Worm (Caenorhabditis elegans) whole organism, L4/young adult: Measurements from ENCODE around the gene F19H6.6.

Experiments
- dao-5 ChIP-seq: sonication (generic microtip); optimal IDR thresholded peaks from 2 replicates; lab custom pipeline; 2016; ENCODE audit warnings: missing genotype, missing genetic modification characterization, moderate library complexity, missing compliant biosample characterization
- him-1 ChIP-seq: sonication (generic microtip); optimal IDR thresholded peaks from 2 replicates; lab custom pipeline; 2016; ENCODE audit warnings: missing genotype, missing genetic modification reagents, missing genetic modification characterization, missing compliant biosample characterization

DNA sequence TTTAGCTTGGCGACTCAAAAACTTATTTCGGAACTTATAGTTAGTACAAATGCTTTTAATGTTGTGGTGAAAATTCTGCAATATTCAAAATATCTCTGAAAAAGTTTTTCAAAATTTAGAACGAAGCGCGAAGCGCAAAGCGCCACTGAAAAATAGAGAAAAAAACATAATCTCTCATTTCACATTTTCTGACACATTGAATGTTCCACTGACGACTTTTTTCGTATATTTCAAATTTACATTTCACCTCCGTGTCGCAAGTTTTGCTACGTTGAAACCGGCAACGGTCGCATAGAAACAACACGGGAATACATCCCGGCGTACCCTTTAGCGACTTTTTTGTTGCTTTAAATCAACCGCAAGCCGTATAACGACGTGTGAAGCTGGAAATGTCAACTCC, 12.3 kb upstream of the F19H6.6 start, which contains the start of gene F42F12.14:
- TF ChIP-seq him-1 = no peak
- no peak for TF ChIP-seq dao-5
